Fruit fly (Drosophila melanogaster) whole organism, embryonic: Measurements from ENCODE around the gene CoRest.
A peak's percentile ranks its signal among the peaks of the same experiment; 100 is the strongest.

ENCODE experiments used
- Antp ChIP-seq: fragments of 200-800 bp; sonication (Bioruptor generic); optimal IDR thresholded peaks from 3 replicates; lab custom pipeline; 2016; ENCODE audit warnings: missing biosample characterization, missing genetic modification characterization
- Atf6 ChIP-seq: fragments of 200-800 bp; sonication (Bioruptor generic); IDR thresholded peaks from 2 replicates; pipeline ENCODE4 v1.3.6; 2022; ENCODE audit warnings: missing biosample characterization, missing genetic modification characterization
- CG12155 ChIP-seq: fragments of 200-800 bp; sonication (Bioruptor generic); optimal IDR thresholded peaks from 3 replicates; lab custom pipeline; 2016; ENCODE audit warnings: missing biosample characterization, missing genetic modification characterization
- CG12744 ChIP-seq: fragments of 200-800 bp; sonication (Bioruptor generic); optimal IDR thresholded peaks from 2 replicates; lab custom pipeline; 2016; ENCODE audit warnings: missing biosample characterization, missing genetic modification characterization
- CG13775 ChIP-seq: fragments of 200-800 bp; sonication (Bioruptor generic); optimal IDR thresholded peaks from 3 replicates; lab custom pipeline; 2017; ENCODE audit warnings: missing biosample characterization, mild to moderate bottlenecking, missing genetic modification characterization
- CG15269 ChIP-seq: fragments of 200-800 bp; sonication (Bioruptor generic); optimal IDR thresholded peaks from 2 replicates; lab custom pipeline; 2018; ENCODE audit warnings: missing biosample characterization, mild to moderate bottlenecking, missing genetic modification characterization, moderate library complexity
- CG1529 ChIP-seq: fragments of 200-800 bp; sonication (Bioruptor generic); optimal IDR thresholded peaks from 3 replicates; lab custom pipeline; 2018; ENCODE audit warnings: missing biosample characterization, missing genetic modification characterization
- CG18599 ChIP-seq: fragments of 200-800 bp; sonication (Bioruptor generic); optimal IDR thresholded peaks from 3 replicates; lab custom pipeline; 2017; ENCODE audit warnings: missing biosample characterization, missing genetic modification characterization, mild to moderate bottlenecking, moderate library complexity, missing genetic modification reagents
- CG2120 ChIP-seq: fragments of 200-800 bp; sonication (Bioruptor generic); optimal IDR thresholded peaks from 3 replicates; lab custom pipeline; 2016; ENCODE audit warnings: missing biosample characterization, missing genetic modification characterization
- CG31441 ChIP-seq: fragments of 200-800 bp; sonication (Bioruptor generic); IDR thresholded peaks from 2 replicates; pipeline ENCODE4 v1.3.6; 2022; ENCODE audit warnings: missing biosample characterization, missing genetic modification characterization
- CG3995 ChIP-seq: fragments of 200-800 bp; sonication (Bioruptor generic); optimal IDR thresholded peaks from 3 replicates; lab custom pipeline; 2016; ENCODE audit warnings: missing biosample characterization, missing genetic modification characterization
- CG4854 ChIP-seq: fragments of 200-800 bp; sonication (Bioruptor generic); optimal IDR thresholded peaks from 2 replicates; lab custom pipeline; 2016; ENCODE audit warnings: missing biosample characterization, missing genetic modification characterization, inconsistent platforms
- CG9609 ChIP-seq: fragments of 200-800 bp; sonication (Bioruptor generic); optimal IDR thresholded peaks from 3 replicates; lab custom pipeline; 2016; ENCODE audit warnings: missing biosample characterization, missing genetic modification characterization
- D19A ChIP-seq: fragments of 200-800 bp; optimal IDR thresholded peaks from 3 replicates; lab custom pipeline; 2019; ENCODE audit warnings: missing biosample characterization, mild to moderate bottlenecking, missing genetic modification characterization, moderate library complexity
- Dad ChIP-seq: fragments of 200-800 bp; sonication (Bioruptor generic); optimal IDR thresholded peaks from 3 replicates; lab custom pipeline; 2016; ENCODE audit warnings: missing biosample characterization, missing genetic modification characterization
- Drgx ChIP-seq: fragments of 200-800 bp; sonication (Bioruptor generic); IDR thresholded peaks from 2 replicates; pipeline ENCODE4 v1.3.6; 2022; ENCODE audit warnings: missing biosample characterization, missing genetic modification characterization
- ERR ChIP-seq: fragments of 200-800 bp; sonication (Bioruptor generic); optimal IDR thresholded peaks from 2 replicates; lab custom pipeline; 2016; ENCODE audit warnings: missing biosample characterization, missing genetic modification characterization
- Ets97D ChIP-seq: fragments of 200-800 bp; sonication (Bioruptor generic); optimal IDR thresholded peaks from 3 replicates; lab custom pipeline; 2016; ENCODE audit warnings: missing biosample characterization, missing genetic modification characterization
- GATAe ChIP-seq: fragments of 200-800 bp; sonication (Bioruptor generic); conservative IDR thresholded peaks from 2 replicates; pipeline ENCODE4 v1.3.6; 2022; ENCODE audit warnings: missing biosample characterization, missing genetic modification characterization
- HLHmδ ChIP-seq: fragments of 200-800 bp; sonication (Bioruptor generic); optimal IDR thresholded peaks from 2 replicates; lab custom pipeline; 2018; ENCODE audit warnings: missing biosample characterization, mild to moderate bottlenecking, missing genetic modification characterization, moderate library complexity
- Hr3 ChIP-seq: fragments of 200-800 bp; sonication (Bioruptor generic); optimal IDR thresholded peaks from 3 replicates; lab custom pipeline; 2016; ENCODE audit warnings: missing biosample characterization, missing genetic modification characterization
- Hr51 ChIP-seq, 2 experiments: fragments of 200-800 bp; sonication (Bioruptor generic); optimal IDR thresholded peaks; 2 replicates in 1 of 2; 3 replicates in 1 of 2; lab custom pipeline; 2016 to 2018; ENCODE audit warnings: missing biosample characterization in 2 of 2, missing genetic modification characterization in 2 of 2, mild to moderate bottlenecking in 1 of 2, moderate library complexity in 1 of 2
- Lhr ChIP-seq: fragments of 200-800 bp; sonication (Bioruptor generic); optimal IDR thresholded peaks from 3 replicates; lab custom pipeline; 2017; ENCODE audit warnings: mild to moderate bottlenecking, missing biosample characterization, missing genetic modification reagents, missing genetic modification characterization
- Pdp1 ChIP-seq, 2 experiments: fragments of 200-800 bp; sonication (Bioruptor generic); optimal IDR thresholded peaks; 3 replicates each; lab custom pipeline; 2016; ENCODE audit warnings: missing biosample characterization in 2 of 2, missing genetic modification characterization in 2 of 2, mild to moderate bottlenecking in 1 of 2, moderate library complexity in 1 of 2
- amos ChIP-seq: fragments of 200-800 bp; sonication (Bioruptor generic); IDR thresholded peaks from 2 replicates; pipeline ENCODE4 v1.3.6; 2022; ENCODE audit warnings: missing biosample characterization, missing genetic modification characterization; ENCODE audit not compliant: partially characterized antibody
- bcd ChIP-seq: fragments of 200-800 bp; sonication (Bioruptor generic); optimal IDR thresholded peaks from 2 replicates; lab custom pipeline; 2017; ENCODE audit warnings: missing biosample characterization, mild to moderate bottlenecking, missing genetic modification characterization
- bowl ChIP-seq: fragments of 200-800 bp; sonication (Bioruptor generic); IDR thresholded peaks from 2 replicates; pipeline ENCODE4 v1.3.6; 2022; ENCODE audit warnings: missing biosample characterization, missing genetic modification characterization
- cas ChIP-seq: fragments of 200-800 bp; sonication (Bioruptor generic); IDR thresholded peaks from 2 replicates; pipeline ENCODE4 v1.3.6; 2022; ENCODE audit warnings: missing biosample characterization, missing genetic modification characterization
- cg ChIP-seq: fragments of 200-800 bp; sonication (Bioruptor generic); optimal IDR thresholded peaks from 3 replicates; lab custom pipeline; 2019; ENCODE audit warnings: missing biosample characterization, mild to moderate bottlenecking, missing genetic modification characterization, moderate library complexity
- chinmo ChIP-seq: fragments of 200-800 bp; sonication (Bioruptor generic); IDR thresholded peaks from 4 replicates; pipeline ENCODE4 v1.3.6; 2022; ENCODE audit warnings: missing biosample characterization, missing genetic modification characterization; ENCODE audit not compliant: partially characterized antibody
- ci ChIP-seq: fragments of 200-800 bp; sonication (Bioruptor generic); IDR thresholded peaks from 3 replicates; pipeline ENCODE4 v1.3.6; 2022; ENCODE audit warnings: missing biosample characterization, missing genetic modification characterization
- dan ChIP-seq: fragments of 200-800 bp; sonication (Bioruptor generic); IDR thresholded peaks from 2 replicates; pipeline ENCODE4 v1.3.6; 2022; ENCODE audit warnings: missing biosample characterization, missing genetic modification characterization
- dmrt11E ChIP-seq: fragments of 200-800 bp; sonication (Bioruptor generic); optimal IDR thresholded peaks from 3 replicates; lab custom pipeline; 2018; ENCODE audit warnings: missing biosample characterization, mild to moderate bottlenecking, missing genetic modification characterization, moderate library complexity
- ewg ChIP-seq: fragments of 200-800 bp; sonication (Bioruptor generic); optimal IDR thresholded peaks from 3 replicates; lab custom pipeline; 2017; ENCODE audit warnings: mild to moderate bottlenecking, missing biosample characterization, missing genetic modification reagents, missing genetic modification characterization
- eyg ChIP-seq: fragments of 200-800 bp; sonication (Bioruptor generic); optimal IDR thresholded peaks from 3 replicates; lab custom pipeline; 2016; ENCODE audit warnings: missing biosample characterization, missing genetic modification characterization
- fd64A ChIP-seq: fragments of 200-800 bp; sonication (Bioruptor generic); optimal IDR thresholded peaks from 3 replicates; lab custom pipeline; 2018; ENCODE audit warnings: missing biosample characterization, mild to moderate bottlenecking, missing genetic modification characterization
- gcm2 ChIP-seq: fragments of 200-800 bp; sonication (Bioruptor generic); optimal IDR thresholded peaks from 2 replicates; lab custom pipeline; 2016; ENCODE audit warnings: missing biosample characterization, missing genetic modification characterization
- ham ChIP-seq: fragments of 200-800 bp; sonication (Bioruptor generic); IDR thresholded peaks from 2 replicates; pipeline ENCODE4 v1.3.6; 2022; ENCODE audit warnings: missing biosample characterization, missing genetic modification characterization
- hb ChIP-seq: fragments of 200-800 bp; sonication (Bioruptor generic); IDR thresholded peaks from 3 replicates; pipeline ENCODE4 v1.3.6; 2022; ENCODE audit warnings: missing biosample characterization, missing genetic modification characterization; ENCODE audit not compliant: partially characterized antibody
- hkb ChIP-seq, 2 experiments: fragments of 200-800 bp in 1 of 2; fragments of >200 bp in 1 of 2; sonication (Bioruptor generic) in 1 of 2; IDR thresholded peaks in 1 of 2; optimal IDR thresholded peaks in 1 of 2; 2 replicates each; pipeline versions ENCODE4 v1.3.6 to Lab custom; 2017 to 2022; ENCODE audit warnings: missing biosample characterization in 1 of 2, missing genetic modification characterization in 1 of 2
- jumu ChIP-seq: fragments of 200-800 bp; sonication (Bioruptor generic); optimal IDR thresholded peaks from 3 replicates; lab custom pipeline; 2016; ENCODE audit warnings: missing biosample characterization, missing genetic modification characterization
- kay ChIP-seq: fragments of 200-800 bp; sonication (Bioruptor generic); optimal IDR thresholded peaks from 2 replicates; lab custom pipeline; 2016; ENCODE audit warnings: missing biosample characterization, missing genetic modification characterization
- klu ChIP-seq: fragments of 200-800 bp; sonication (Bioruptor generic); IDR thresholded peaks from 2 replicates; pipeline ENCODE4 v1.3.6; 2022; ENCODE audit warnings: missing biosample characterization, missing genetic modification characterization
- nom ChIP-seq: fragments of 200-800 bp; sonication (Bioruptor generic); optimal IDR thresholded peaks from 2 replicates; lab custom pipeline; 2017; ENCODE audit warnings: missing biosample characterization, missing genetic modification characterization, mild to moderate bottlenecking, moderate library complexity, missing genetic modification reagents
- pzg ChIP-seq: fragments of 200-800 bp; sonication (Bioruptor generic); optimal IDR thresholded peaks from 3 replicates; lab custom pipeline; 2018; ENCODE audit warnings: missing biosample characterization, mild to moderate bottlenecking, missing genetic modification characterization, moderate library complexity
- sd ChIP-seq: fragments of 200-800 bp; sonication (Bioruptor generic); optimal IDR thresholded peaks from 3 replicates; lab custom pipeline; 2018; ENCODE audit warnings: missing biosample characterization, mild to moderate bottlenecking, missing genetic modification characterization, moderate library complexity
- sens ChIP-seq: fragments of 200-800 bp; sonication (Bioruptor generic); peaks from one replicate; lab custom pipeline; 2016; ENCODE audit warnings: missing biosample characterization, missing genetic modification characterization
- sens-2 ChIP-seq: fragments of 200-800 bp; sonication (Bioruptor generic); IDR thresholded peaks from 2 replicates; pipeline ENCODE4 v1.3.6; 2022; ENCODE audit warnings: missing biosample characterization, missing genetic modification characterization
- so ChIP-seq: fragments of 200-800 bp; sonication (Bioruptor generic); IDR thresholded peaks from 3 replicates; pipeline ENCODE4 v1.3.6; 2022; ENCODE audit warnings: missing biosample characterization, missing genetic modification characterization
- wek ChIP-seq: fragments of 200-800 bp; sonication (Bioruptor generic); optimal IDR thresholded peaks from 3 replicates; lab custom pipeline; 2018; ENCODE audit warnings: missing biosample characterization, mild to moderate bottlenecking, missing genetic modification characterization, moderate library complexity
- z ChIP-seq: fragments of 200-800 bp; sonication (Bioruptor generic); IDR thresholded peaks from 3 replicates; pipeline ENCODE4 v1.3.6; 2022; ENCODE audit warnings: missing biosample characterization, missing genetic modification characterization

The CoRest gene

DNA sequence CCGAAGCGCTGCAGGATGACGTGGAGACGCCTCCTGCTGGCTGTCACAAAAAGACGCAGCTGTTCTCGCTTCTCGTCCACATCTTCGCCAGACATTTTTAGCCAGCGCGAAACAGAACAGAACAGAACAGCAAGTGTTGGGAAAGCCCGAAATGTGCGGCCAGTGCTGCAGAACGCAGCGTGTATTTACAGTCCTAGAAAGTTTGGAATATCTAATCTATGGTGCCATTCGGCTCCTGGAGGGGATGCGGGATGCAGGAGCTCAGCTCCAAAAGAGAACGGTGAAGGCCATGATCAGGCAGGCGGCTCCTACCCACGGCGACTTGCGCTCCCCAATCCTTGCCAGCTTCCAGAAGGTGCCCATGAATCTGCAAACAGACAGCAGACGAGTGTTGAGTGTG lies 27.4 kb upstream of the CoRest start, which contains the start of gene CG12204 (continued):
- TF ChIP-seq hkb (optimal IDR thresholded peaks at IDR 0.05; lab: Kevin White, UChicago) (no peak), hkb (GFP tag; IDR thresholded peaks at IDR 0.05; lab: Robert Waterston, UW) (no peak), Antp (GFP tag; lab: Kevin White, UChicago) (peak; percentile 28), dan (GFP tag; lab: Robert Waterston, UW) (no peak), CG18599 (no peak), sd (tag; lab: Kevin White, UChicago) (no peak), Drgx (GFP tag; lab: Robert Waterston, UW) (0 out of 2 replicates have a peak, but pooled peaks have one; percentile 28), sens-2 (no peak), bowl (GFP tag; lab: Robert Waterston, UW) (no peak), ewg (GFP tag; lab: Kevin White, UChicago) (no peak), chinmo (no peak), GATAe (GFP tag; lab: Robert Waterston, UW) (no peak), Ets97D (GFP tag; lab: Kevin White, UChicago) (peak; percentile 25), eyg (GFP tag; lab: Kevin White, UChicago) (no peak), ci (GFP tag; lab: Robert Waterston, UW) (peak; percentile 60; the same call in 1 of the 3 replicates), z (no peak), so (GFP tag; lab: Robert Waterston, UW) (no peak), pzg (GFP tag; lab: Kevin White, UChicago) (peak; percentile 24), cg (GFP tag; lab: Kevin White, UChicago) (no peak), fd64A (GFP tag; lab: Kevin White, UChicago) (no peak), jumu (GFP tag; lab: Kevin White, UChicago) (no peak), CG1529 (GFP tag; lab: Kevin White, UChicago) (no peak), CG2120 (GFP tag; lab: Kevin White, UChicago) (peak; percentile 46), kay (GFP tag; lab: Kevin White, UChicago) (no peak), CG31441 (no peak), nom (peak; percentile 39), ham (GFP tag; lab: Robert Waterston, UW) (no peak), Hr51 (GFP tag; optimal IDR thresholded peaks at IDR 0.05; lab: Kevin White, UChicago) (peak in 1 of 2 experiments; percentile 17), CG4854 (GFP tag; lab: Kevin White, UChicago) (no peak), CG12155 (no peak), Dad (GFP tag; lab: Kevin White, UChicago) (peak; percentile 11), Lhr (GFP tag; lab: Kevin White, UChicago) (no peak), Atf6 (no peak), Pdp1 (GFP tag; optimal IDR thresholded peaks at IDR 0.05; lab: Kevin White, UChicago) (peak in 1 of 2 experiments; percentile 1), hb (GFP tag; lab: Robert Waterston, UW) (no peak), ERR (GFP tag; lab: Kevin White, UChicago) (no peak), CG3995 (no peak), amos (GFP tag; lab: Robert Waterston, UW) (peak; percentile 30; the same call in 1 of the 2 replicates), sens (GFP tag; lab: Kevin White, UChicago) (peak; percentile 80), bcd (GFP tag; lab: Kevin White, UChicago) (no peak), CG15269 (tag; lab: Kevin White, UChicago) (no peak), cas (GFP tag; lab: Robert Waterston, UW) (no peak), HLHmδ (no peak), dmrt11E (tag; lab: Kevin White, UChicago) (no peak), CG13775 (peak; percentile 11), klu (GFP tag; lab: Robert Waterston, UW) (no peak), D19A (no peak), Hr3 (GFP tag; lab: Kevin White, UChicago) (no peak), CG12744 (GFP tag; lab: Kevin White, UChicago) (no peak), wek (GFP tag; lab: Kevin White, UChicago) (no peak), CG9609 (no peak), gcm2 (no peak)
